Worm (Caenorhabditis elegans) whole organism, mixed stage, embryonic: ENCODE measurements around the gene T23F2.2.

Experiments used
- M03D4.4 ChIP-seq: sonication (generic microtip); optimal IDR thresholded peaks from 2 replicates; lab custom pipeline; 2017; ENCODE audit warnings: mild to moderate bottlenecking, missing genetic modification characterization, missing compliant biosample characterization
- bed-3 ChIP-seq: fragments of 200-800 bp; sonication (Bioruptor generic); optimal IDR thresholded peaks from 3 replicates; lab custom pipeline; 2018; ENCODE audit warnings: mild to moderate bottlenecking, missing genetic modification characterization, moderate library complexity, missing compliant biosample characterization
- ceh-39 ChIP-seq: fragments of 150-350 bp; optimal IDR thresholded peaks from 2 replicates; lab custom pipeline; 2014; ENCODE audit warnings: missing biosample characterization, missing genetic modification characterization
- ceh-43 ChIP-seq: fragments of 200-800 bp; sonication (Bioruptor generic); optimal IDR thresholded peaks from 2 replicates; lab custom pipeline; 2018; ENCODE audit warnings: mild to moderate bottlenecking, missing genetic modification characterization, moderate library complexity, missing compliant biosample characterization
- ceh-83 ChIP-seq: fragments of 200-800 bp; sonication (Bioruptor generic); optimal IDR thresholded peaks from 2 replicates; lab custom pipeline; 2018; ENCODE audit warnings: mild to moderate bottlenecking, missing genetic modification characterization, missing compliant biosample characterization
- drap-1 ChIP-seq: fragments of 200-800 bp; sonication (Bioruptor generic); optimal IDR thresholded peaks from 3 replicates; lab custom pipeline; 2018; ENCODE audit warnings: mild to moderate bottlenecking, missing genetic modification characterization, missing compliant biosample characterization
- elt-1 ChIP-seq: sonication (generic microtip); optimal IDR thresholded peaks from 2 replicates; lab custom pipeline; 2017; ENCODE audit warnings: missing genetic modification characterization, mild to moderate bottlenecking, missing compliant biosample characterization, antibody characterized with exemption, moderate library complexity, borderline replicate concordance; ENCODE audit not compliant: insufficient read depth
- elt-3 ChIP-seq: fragments of 150-350 bp; optimal IDR thresholded peaks from 2 replicates; lab custom pipeline; 2014; ENCODE audit warnings: missing biosample characterization, missing genetic modification characterization
- flh-1 ChIP-seq: fragments of 200-800 bp; sonication (Bioruptor generic); optimal IDR thresholded peaks from 2 replicates; lab custom pipeline; 2018; ENCODE audit warnings: mild to moderate bottlenecking, missing genetic modification characterization, moderate library complexity, missing compliant biosample characterization
- ham-2 ChIP-seq: fragments of 200-800 bp; sonication (Bioruptor generic); optimal IDR thresholded peaks from 2 replicates; lab custom pipeline; 2018; ENCODE audit warnings: mild to moderate bottlenecking, missing genetic modification characterization, missing compliant biosample characterization
- lin-13 ChIP-seq: fragments of 150-350 bp; optimal IDR thresholded peaks from 2 replicates; lab custom pipeline; 2014; ENCODE audit warnings: missing biosample characterization, missing genetic modification characterization
- lsy-2 ChIP-seq: fragments of 150-350 bp; optimal IDR thresholded peaks from 2 replicates; lab custom pipeline; 2014; ENCODE audit warnings: missing biosample characterization, missing genetic modification characterization
- mab-5 ChIP-seq: fragments of 150-350 bp; optimal IDR thresholded peaks from 2 replicates; lab custom pipeline; 2014; ENCODE audit warnings: missing biosample characterization, missing genetic modification characterization
- mep-1 ChIP-seq: fragments of 150-350 bp; optimal IDR thresholded peaks from 2 replicates; lab custom pipeline; 2017; ENCODE audit warnings: missing biosample characterization, missing genetic modification reagents, missing genetic modification characterization, inconsistent platforms
- mls-2 ChIP-seq: sonication (generic microtip); optimal IDR thresholded peaks from 2 replicates; lab custom pipeline; 2016; ENCODE audit warnings: mild to moderate bottlenecking, missing genetic modification characterization, moderate library complexity, missing compliant biosample characterization
- nhr-12 ChIP-seq: fragments of 150-350 bp; optimal IDR thresholded peaks from 2 replicates; lab custom pipeline; 2014; ENCODE audit warnings: missing biosample characterization, missing genetic modification characterization
- nhr-2 ChIP-seq: fragments of 150-350 bp; optimal IDR thresholded peaks from 2 replicates; lab custom pipeline; 2014; ENCODE audit warnings: missing biosample characterization, missing genetic modification characterization
- nhr-237 ChIP-seq: fragments of 150-350 bp; optimal IDR thresholded peaks from 2 replicates; lab custom pipeline; 2014; ENCODE audit warnings: missing biosample characterization, missing genetic modification characterization
- nhr-28 ChIP-seq: fragments of 150-350 bp; optimal IDR thresholded peaks from 2 replicates; lab custom pipeline; 2014; ENCODE audit warnings: missing biosample characterization, missing genetic modification characterization
- nhr-76 ChIP-seq: sonication (generic microtip); optimal IDR thresholded peaks from 2 replicates; lab custom pipeline; 2017; ENCODE audit warnings: missing biosample characterization, missing genetic modification characterization
- pha-4 ChIP-seq: fragments of 150-350 bp; optimal IDR thresholded peaks from 2 replicates; lab custom pipeline; 2018; ENCODE audit warnings: missing biosample characterization, missing genetic modification reagents, missing genetic modification characterization
- sem-2 ChIP-seq: fragments of 200-800 bp; sonication (Bioruptor generic); optimal IDR thresholded peaks from 2 replicates; lab custom pipeline; 2018; ENCODE audit warnings: mild to moderate bottlenecking, missing genetic modification characterization, missing compliant biosample characterization
- snpc-4 ChIP-seq: fragments of 150-350 bp; optimal IDR thresholded peaks from 2 replicates; lab custom pipeline; 2014; ENCODE audit warnings: missing biosample characterization, missing genetic modification characterization
- sptf-1 ChIP-seq: sonication (generic microtip); optimal IDR thresholded peaks from 2 replicates; lab custom pipeline; 2017; ENCODE audit warnings: mild to moderate bottlenecking, missing genetic modification characterization, moderate library complexity, missing compliant biosample characterization
- tbx-8 ChIP-seq: fragments of 200-800 bp; sonication (Bioruptor generic); optimal IDR thresholded peaks from 2 replicates; lab custom pipeline; 2018; ENCODE audit warnings: mild to moderate bottlenecking, missing genetic modification characterization, moderate library complexity, missing compliant biosample characterization
- unc-39 ChIP-seq: fragments of 150-350 bp; optimal IDR thresholded peaks from 2 replicates; lab custom pipeline; 2014; ENCODE audit warnings: missing biosample characterization, missing genetic modification characterization
- unc-62 ChIP-seq: fragments of 150-350 bp; optimal IDR thresholded peaks from 2 replicates; lab custom pipeline; 2014; ENCODE audit warnings: missing biosample characterization, missing genetic modification reagents, missing genetic modification characterization
- zip-8 ChIP-seq: fragments of 150-350 bp; optimal IDR thresholded peaks from 2 replicates; lab custom pipeline; 2014; ENCODE audit warnings: missing biosample characterization, missing genetic modification characterization
- ztf-11 ChIP-seq: fragments of 150-350 bp; optimal IDR thresholded peaks from 2 replicates; lab custom pipeline; 2014; ENCODE audit warnings: missing biosample characterization, missing genetic modification characterization

The T23F2.2 gene

ce11 chrX:5467308-5467707 lies 37.7 kb downstream of the T23F2.2 start:
- TF ChIP-seq nhr-2 (tag; lab: Kevin White, UChicago): no peak
- TF ChIP-seq nhr-237 (tag; lab: Kevin White, UChicago): no peak
- TF ChIP-seq unc-62 (GFP tag; lab: Kevin White, UChicago): no peak
- no peak for TF ChIP-seq nhr-12 (tag; lab: Kevin White, UChicago)
- TF ChIP-seq tbx-8: no peak
- no peak for TF ChIP-seq snpc-4 (tag; lab: Kevin White, UChicago)
- TF ChIP-seq zip-8 (tag; lab: Kevin White, UChicago): no peak

ce11 chrX:5466149-5466548 lies 38.9 kb downstream of the T23F2.2 start:
- no peak for TF ChIP-seq ceh-39 (tag; lab: Kevin White, UChicago)
- TF ChIP-seq ztf-11 (tag; lab: Kevin White, UChicago): no peak
- no peak for TF ChIP-seq M03D4.4 (tag; lab: Kevin White, UChicago)
- TF ChIP-seq nhr-12 (tag; lab: Kevin White, UChicago): no peak
- TF ChIP-seq unc-39 (tag; lab: Kevin White, UChicago): no peak
- TF ChIP-seq drap-1 (GFP tag; lab: Kevin White, UChicago): no peak
- TF ChIP-seq snpc-4 (tag; lab: Kevin White, UChicago): no peak
- TF ChIP-seq elt-3 (tag; lab: Kevin White, UChicago): no peak
- no peak for TF ChIP-seq ceh-43 (GFP tag; lab: Kevin White, UChicago)
- no peak for TF ChIP-seq sptf-1 (tag; lab: Kevin White, UChicago)
- no peak for TF ChIP-seq lsy-2 (tag; lab: Kevin White, UChicago)
- no peak for TF ChIP-seq mab-5 (tag; lab: Kevin White, UChicago)
- TF ChIP-seq flh-1: no peak

- TF ChIP-seq tbx-8 (no peak), sptf-1 (tag; lab: Kevin White, UChicago) (no peak), flh-1 (no peak), pha-4 (tag; lab: Kevin White, UChicago) (no peak), drap-1 (GFP tag; lab: Kevin White, UChicago) (no peak), elt-3 (tag; lab: Kevin White, UChicago) (no peak), elt-1 (no peak), mls-2 (no peak), nhr-12 (tag; lab: Kevin White, UChicago) (no peak), ztf-11 (tag; lab: Kevin White, UChicago) (no peak), sem-2 (no peak)
These were observed 39.4 kb downstream of the T23F2.2 start for ce11 chrX:5465631-5466030.

ce11 chrX:5460930-5461329 lies 44.1 kb downstream of the T23F2.2 start, which contains the start of gene ddr-1:
ddr-1 (plus strand) TSS chrX:5461230.
- TF ChIP-seq ceh-83 (GFP tag; lab: Kevin White, UChicago) (no peak), flh-1 (no peak), ztf-11 (tag; lab: Kevin White, UChicago) (no peak), unc-62 (GFP tag; lab: Kevin White, UChicago) (no peak), elt-1 (no peak), nhr-2 (tag; lab: Kevin White, UChicago) (no peak), sptf-1 (tag; lab: Kevin White, UChicago) (no peak), lsy-2 (tag; lab: Kevin White, UChicago) (no peak), lin-13 (no peak)

ce11 chrX:5458750-5459149 lies 46.3 kb downstream of the T23F2.2 start:
- no peak for TF ChIP-seq ceh-43 (GFP tag; lab: Kevin White, UChicago)
- TF ChIP-seq nhr-28 (tag; lab: Kevin White, UChicago): no peak
- no peak for TF ChIP-seq bed-3 (GFP tag; lab: Kevin White, UChicago)
- no peak for TF ChIP-seq flh-1
- no peak for TF ChIP-seq unc-39 (tag; lab: Kevin White, UChicago)
- no peak for TF ChIP-seq mep-1 (tag; lab: Kevin White, UChicago)
- TF ChIP-seq drap-1 (GFP tag; lab: Kevin White, UChicago): no peak
- no peak for TF ChIP-seq sptf-1 (tag; lab: Kevin White, UChicago)
- TF ChIP-seq ham-2: no peak
- TF ChIP-seq unc-62 (GFP tag; lab: Kevin White, UChicago): no peak
- TF ChIP-seq tbx-8: no peak
- TF ChIP-seq mls-2: no peak
- TF ChIP-seq nhr-76: no peak
- TF ChIP-seq nhr-237 (tag; lab: Kevin White, UChicago): no peak
- TF ChIP-seq ztf-11 (tag; lab: Kevin White, UChicago): no peak
- no peak for TF ChIP-seq ceh-39 (tag; lab: Kevin White, UChicago)
- TF ChIP-seq nhr-2 (tag; lab: Kevin White, UChicago): no peak
- TF ChIP-seq snpc-4 (tag; lab: Kevin White, UChicago): no peak
